Fruit fly (Drosophila melanogaster): ENCODE data around the gene Eip74EF.
A peak's percentile ranks its signal among the peaks of the same experiment; 100 is the strongest.

Gene Eip74EF

DNA sequence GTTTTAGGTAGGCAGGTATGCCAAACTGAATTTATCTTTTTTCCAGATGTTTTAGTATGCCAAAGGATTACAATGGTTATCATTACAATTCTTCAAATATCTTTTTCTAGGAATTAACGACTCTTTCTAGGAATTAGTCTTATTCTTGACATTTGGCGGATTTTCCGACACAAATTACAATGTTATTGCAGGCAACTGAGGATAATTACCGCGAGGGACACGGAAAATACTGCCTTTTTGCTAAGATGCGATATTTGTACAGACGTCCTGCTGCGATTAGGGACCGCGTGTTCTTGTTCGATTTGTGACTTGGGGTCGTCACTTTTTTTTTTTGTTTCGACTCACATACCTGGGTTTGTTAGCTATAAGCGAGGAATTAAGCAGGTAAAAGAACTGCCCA lies 63.3 kb downstream of the Eip74EF start:
- TF ChIP-seq Met (GFP tag; optimal IDR thresholded peaks at IDR 0.05) (no peak), fkh (GFP tag; optimal IDR thresholded peaks at IDR 0.05) (no peak), fd59A (GFP tag; optimal IDR thresholded peaks at IDR 0.05) (no peak), eg (GFP tag; IDR thresholded peaks at IDR 0.05) (no peak), CG9139 (GFP tag; optimal IDR thresholded peaks at IDR 0.05) (no peak), CG3919 (GFP tag; optimal IDR thresholded peaks at IDR 0.05) (no peak), esn (GFP tag; optimal IDR thresholded peaks at IDR 0.05) (no peak), CG4318 (GFP tag; optimal IDR thresholded peaks at IDR 0.05) (no peak), Ets21C (GFP tag; optimal IDR thresholded peaks at IDR 0.05) (no peak)

DNA sequence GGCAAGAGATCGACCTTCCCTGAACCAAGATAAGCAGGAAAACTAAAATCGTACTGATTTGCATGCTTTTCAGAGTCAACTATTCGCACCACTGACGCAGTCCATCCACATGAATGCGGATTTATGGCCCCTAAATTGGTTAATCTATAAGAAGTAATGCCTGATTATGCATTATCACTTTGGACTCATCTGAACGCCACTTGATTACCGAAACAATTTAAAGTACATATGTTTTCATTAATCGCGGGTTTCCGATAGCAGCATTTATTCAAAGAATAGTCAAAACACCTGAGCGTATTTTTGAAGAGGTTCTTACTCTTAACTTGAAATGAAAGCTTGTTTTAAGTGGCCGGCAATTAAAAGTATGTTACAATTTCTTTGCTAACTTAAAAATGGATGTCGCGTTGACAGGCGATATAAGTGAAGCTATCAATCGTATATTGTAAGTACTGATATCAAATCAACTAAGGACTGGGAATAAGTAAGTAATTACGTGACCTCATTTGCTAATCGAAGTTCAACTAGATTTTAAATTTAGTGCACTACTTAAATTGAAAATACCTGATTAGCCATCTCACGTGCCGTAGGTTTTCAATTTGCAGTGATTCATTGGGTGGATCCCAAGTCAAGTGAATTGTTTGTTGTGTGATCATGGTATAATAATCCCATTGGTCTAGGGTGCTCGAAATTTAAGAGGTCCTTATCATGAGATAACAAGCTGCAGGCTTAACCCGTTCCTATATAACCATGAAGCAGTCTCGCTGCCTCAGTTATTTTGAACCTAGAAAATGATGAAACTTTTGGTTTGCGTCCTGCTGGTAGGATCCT lies 69.9 kb downstream of the Eip74EF start, which contains the start of the genes Jon74E and CG7542:
Gene Jon74E, minus strand, starts transcription at position 79 of the 828 bp plus-strand sequence.
Gene CG7542, plus strand, starts transcription at position 778 of the 828 bp plus-strand sequence.
- no peak for TF ChIP-seq acj6 (GFP tag; optimal IDR thresholded peaks at IDR 0.05)
- TF ChIP-seq vri (GFP tag; optimal IDR thresholded peaks at IDR 0.05): peak; percentile 54

DNA sequence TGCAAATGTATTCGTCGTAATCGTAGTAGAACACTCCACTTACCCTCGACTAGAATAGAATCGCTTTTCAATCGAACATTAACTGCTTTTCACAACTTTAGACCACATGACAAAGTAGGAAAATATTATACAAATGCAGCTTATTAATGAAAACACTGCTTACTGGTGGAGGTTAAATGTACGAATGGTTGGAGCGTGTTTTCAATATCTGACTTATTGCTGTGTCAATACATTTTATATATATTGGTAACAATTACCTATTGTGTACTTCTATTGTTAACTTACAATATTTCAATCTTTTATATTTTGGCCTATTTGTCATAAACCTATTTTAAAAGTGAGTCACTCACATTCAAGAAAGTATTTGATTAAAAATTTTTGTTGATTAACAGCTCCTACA lies 79.1 kb downstream of the Eip74EF start:
- TF ChIP-seq CG32006 (GFP tag; optimal IDR thresholded peaks at IDR 0.05): no peak
- no peak for TF ChIP-seq CG6808 (GFP tag; optimal IDR thresholded peaks at IDR 0.05)
- no peak for TF ChIP-seq Ets96B (tag; optimal IDR thresholded peaks at IDR 0.05)
- TF ChIP-seq CG11294 (GFP tag; IDR thresholded peaks at IDR 0.05): no peak
- TF ChIP-seq cyc (GFP tag; optimal IDR thresholded peaks at IDR 0.05): no peak
- no peak for TF ChIP-seq ss (GFP tag; optimal IDR thresholded peaks at IDR 0.05)
- no peak for TF ChIP-seq CG8319 (GFP tag; optimal IDR thresholded peaks at IDR 0.05)
- no peak for TF ChIP-seq Eip78C (GFP tag)
- no peak for TF ChIP-seq fkh (GFP tag; optimal IDR thresholded peaks at IDR 0.05)
- no peak for TF ChIP-seq Ets21C (GFP tag; optimal IDR thresholded peaks at IDR 0.05)
- TF ChIP-seq svp (GFP tag): no peak
- TF ChIP-seq CG3919 (GFP tag; optimal IDR thresholded peaks at IDR 0.05): no peak
- TF ChIP-seq spab (GFP tag; optimal IDR thresholded peaks at IDR 0.05): no peak

- TF ChIP-seq CG3919 (GFP tag; optimal IDR thresholded peaks at IDR 0.05) (no peak), achi (GFP tag; optimal IDR thresholded peaks at IDR 0.05) (no peak), CG31627 (GFP tag; optimal IDR thresholded peaks at IDR 0.05) (no peak), Eip93F (GFP tag; optimal IDR thresholded peaks at IDR 0.05) (no peak), OdsH (GFP tag; optimal IDR thresholded peaks at IDR 0.05) (no peak), CG4318 (GFP tag; optimal IDR thresholded peaks at IDR 0.05) (no peak), CG7368 (GFP tag; optimal IDR thresholded peaks at IDR 0.05) (no peak), topi (GFP tag; optimal IDR thresholded peaks at IDR 0.05) (no peak), lz (GFP tag; optimal IDR thresholded peaks at IDR 0.05) (no peak), ss (GFP tag; optimal IDR thresholded peaks at IDR 0.05) (no peak), fkh (GFP tag; optimal IDR thresholded peaks at IDR 0.05) (no peak), dsx (GFP tag; optimal IDR thresholded peaks at IDR 0.05; ENCODE audit: poor library complexity, severe bottlenecking) (no peak)
These were observed 80.2 kb downstream of the Eip74EF start for dm6 chr3L:17538907-17539306.

DNA sequence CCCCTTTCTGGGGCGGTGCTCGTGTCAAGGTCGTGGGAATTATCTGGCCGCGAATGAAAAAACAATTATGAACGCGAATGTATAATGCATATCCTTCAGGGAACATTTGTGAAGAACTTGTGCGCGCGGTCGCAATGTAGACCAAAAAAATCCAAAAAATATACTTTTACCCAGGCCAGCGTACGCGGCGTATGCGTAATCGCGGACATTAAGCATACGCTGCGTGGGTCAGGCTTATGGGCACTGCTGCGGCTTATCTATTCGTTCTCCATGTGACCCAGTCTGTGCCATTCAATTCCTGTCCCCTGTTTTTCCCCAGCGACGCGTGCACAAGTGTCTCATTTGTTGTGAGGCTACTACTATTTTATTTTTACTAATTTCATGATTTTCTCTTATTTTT lies 80.9 kb downstream of the Eip74EF start:
- TF ChIP-seq CG3919 (GFP tag; optimal IDR thresholded peaks at IDR 0.05) (no peak), CG10631 (GFP tag; optimal IDR thresholded peaks at IDR 0.05) (no peak), Ets96B (tag; optimal IDR thresholded peaks at IDR 0.05) (no peak), dsx (GFP tag; optimal IDR thresholded peaks at IDR 0.05; ENCODE audit: poor library complexity, severe bottlenecking) (no peak), Sox102F (GFP tag; optimal IDR thresholded peaks at IDR 0.05) (no peak), pdm3 (GFP tag; optimal IDR thresholded peaks at IDR 0.05) (no peak), fd85E (GFP tag; optimal IDR thresholded peaks at IDR 0.05) (no peak), CG6276 (GFP tag; optimal IDR thresholded peaks at IDR 0.05) (no peak), Eip78C (GFP tag) (no peak), net (GFP tag; optimal IDR thresholded peaks at IDR 0.05) (no peak), CG4318 (GFP tag; optimal IDR thresholded peaks at IDR 0.05) (no peak)

Data from whole organism, prepupa.